Fruit fly (Drosophila melanogaster) whole organism, embryonic: ENCODE measurements around the gene CG13947.

Experiments used
- Abd-B ChIP-seq: fragments of 200-800 bp; sonication (Bioruptor generic); optimal IDR thresholded peaks from 2 replicates; lab custom pipeline; 2018; ENCODE audit warnings: missing biosample characterization, mild to moderate bottlenecking, missing genetic modification characterization, moderate library complexity
- Awh ChIP-seq: fragments of 200-800 bp; sonication (Bioruptor generic); IDR thresholded peaks from 2 replicates; pipeline ENCODE4, ENCODE4 v1.3.6; 2022; ENCODE audit warnings: missing biosample characterization, missing genetic modification characterization
- Blimp-1 ChIP-seq: fragments of 200-800 bp; sonication (Bioruptor generic); optimal IDR thresholded peaks from 3 replicates; lab custom pipeline; 2018; ENCODE audit warnings: missing biosample characterization, missing genetic modification characterization, mild to moderate bottlenecking, moderate library complexity, missing genetic modification reagents
- BtbVII ChIP-seq: fragments of 200-800 bp; sonication (Bioruptor generic); optimal IDR thresholded peaks from 3 replicates; lab custom pipeline; 2017; ENCODE audit warnings: missing biosample characterization, mild to moderate bottlenecking, missing genetic modification characterization
- Bteb2 ChIP-seq: fragments of 200-800 bp; sonication (Bioruptor generic); optimal IDR thresholded peaks from 2 replicates; lab custom pipeline; 2016; ENCODE audit warnings: missing biosample characterization, missing genetic modification characterization
- CG10321 ChIP-seq: fragments of 200-800 bp; sonication (Bioruptor generic); IDR thresholded peaks from 2 replicates; pipeline ENCODE4 v1.3.6; 2022; ENCODE audit warnings: missing biosample characterization, missing genetic modification characterization
- CG10366 ChIP-seq: fragments of 200-800 bp; sonication (Bioruptor generic); IDR thresholded peaks from 2 replicates; pipeline ENCODE4 v1.3.6; 2022; ENCODE audit warnings: missing biosample characterization, missing genetic modification characterization
- CG13287 ChIP-seq: fragments of 200-800 bp; sonication (Bioruptor generic); IDR thresholded peaks from 2 replicates; pipeline ENCODE4 v1.3.6; 2022; ENCODE audit warnings: missing biosample characterization, missing genetic modification characterization; ENCODE audit not compliant: partially characterized antibody
- CG13624 ChIP-seq: fragments of 200-800 bp; sonication (Bioruptor generic); optimal IDR thresholded peaks from 2 replicates; lab custom pipeline; 2016; ENCODE audit warnings: missing biosample characterization, missing genetic modification characterization
- CG17912 ChIP-seq: fragments of 200-800 bp; sonication (Bioruptor generic); optimal IDR thresholded peaks from 2 replicates; lab custom pipeline; 2018; ENCODE audit warnings: missing biosample characterization, mild to moderate bottlenecking, missing genetic modification characterization
- CG18011 ChIP-seq: fragments of 200-800 bp; sonication (Bioruptor generic); optimal IDR thresholded peaks from 2 replicates; lab custom pipeline; 2017; ENCODE audit warnings: missing biosample characterization, missing genetic modification characterization, mild to moderate bottlenecking, moderate library complexity, missing genotype
- CG2678 ChIP-seq: fragments of 200-800 bp; sonication (Bioruptor generic); optimal IDR thresholded peaks from 3 replicates; lab custom pipeline; 2019; ENCODE audit warnings: missing biosample characterization, mild to moderate bottlenecking, missing genetic modification characterization, moderate library complexity
- CG3163 ChIP-seq: fragments of 200-800 bp; sonication (Bioruptor generic); optimal IDR thresholded peaks from 3 replicates; lab custom pipeline; 2016; ENCODE audit warnings: missing biosample characterization, missing genetic modification characterization
- CG33557 ChIP-seq: fragments of 200-800 bp; sonication (Bioruptor generic); optimal IDR thresholded peaks from 2 replicates; lab custom pipeline; 2019; ENCODE audit warnings: missing biosample characterization, mild to moderate bottlenecking, missing genetic modification characterization, moderate library complexity
- CG3407 ChIP-seq: fragments of 200-800 bp; sonication (Bioruptor generic); optimal IDR thresholded peaks from 2 replicates; lab custom pipeline; 2018; ENCODE audit warnings: missing biosample characterization, mild to moderate bottlenecking, missing genetic modification characterization
- CG34422 ChIP-seq: fragments of 200-800 bp; sonication (Bioruptor generic); IDR thresholded peaks from 3 replicates; pipeline ENCODE4 v1.3.6; 2022; ENCODE audit warnings: missing biosample characterization, missing genetic modification characterization
- CG3847 ChIP-seq: fragments of 200-800 bp; sonication (Bioruptor generic); IDR thresholded peaks from 2 replicates; pipeline ENCODE4 v1.3.6; 2022; ENCODE audit warnings: missing biosample characterization, missing genetic modification characterization
- CG5245 ChIP-seq: fragments of 200-800 bp; sonication (Bioruptor generic); optimal IDR thresholded peaks from 3 replicates; lab custom pipeline; 2016; ENCODE audit warnings: missing biosample characterization, missing genetic modification characterization
- CG6854 ChIP-seq: fragments of 200-800 bp; sonication (Bioruptor generic); optimal IDR thresholded peaks from 3 replicates; lab custom pipeline; 2017; ENCODE audit warnings: missing biosample characterization, mild to moderate bottlenecking, missing genetic modification characterization
- CG7745 ChIP-seq: fragments of 200-800 bp; sonication (Bioruptor generic); optimal IDR thresholded peaks from 2 replicates; lab custom pipeline; 2018; ENCODE audit warnings: missing biosample characterization, mild to moderate bottlenecking, missing genetic modification characterization, moderate library complexity
- CG7839 ChIP-seq: fragments of 200-800 bp; sonication (Bioruptor generic); optimal IDR thresholded peaks from 3 replicates; lab custom pipeline; 2018; ENCODE audit warnings: missing biosample characterization, mild to moderate bottlenecking, missing genetic modification characterization, moderate library complexity
- Dbx ChIP-seq: fragments of 200-800 bp; sonication (Bioruptor generic); IDR thresholded peaks from 3 replicates; pipeline ENCODE4 v1.3.6; 2022; ENCODE audit warnings: missing biosample characterization, missing genetic modification characterization
- H15 ChIP-seq: fragments of 200-800 bp; sonication (Bioruptor generic); IDR thresholded peaks from 3 replicates; pipeline ENCODE4 v1.3.6; 2022; ENCODE audit warnings: missing biosample characterization, missing genetic modification characterization
- HLH4C ChIP-seq: fragments of 200-800 bp; sonication (Bioruptor generic); IDR thresholded peaks from 3 replicates; pipeline ENCODE4 v1.3.6; 2022; ENCODE audit warnings: missing biosample characterization, missing genetic modification characterization; ENCODE audit not compliant: partially characterized antibody
- Hmr ChIP-seq: fragments of 200-800 bp; sonication (Bioruptor generic); optimal IDR thresholded peaks from 3 replicates; lab custom pipeline; 2017; ENCODE audit warnings: mild to moderate bottlenecking, missing biosample characterization, missing genetic modification reagents, missing genetic modification characterization
- MBD-R2 ChIP-seq: fragments of 200-800 bp; sonication (Bioruptor generic); IDR thresholded peaks from 2 replicates; pipeline ENCODE4 v1.3.6; 2022; ENCODE audit warnings: missing biosample characterization, missing genetic modification characterization
- Myb ChIP-seq: fragments of 200-800 bp; sonication (Bioruptor generic); optimal IDR thresholded peaks from 2 replicates; lab custom pipeline; 2016; ENCODE audit warnings: missing biosample characterization, missing genetic modification characterization
- NK7.1 ChIP-seq: fragments of 200-800 bp; sonication (Bioruptor generic); optimal IDR thresholded peaks from 3 replicates; lab custom pipeline; 2016; ENCODE audit warnings: missing biosample characterization, missing genetic modification characterization
- Six4 ChIP-seq: fragments of 200-800 bp; sonication (Bioruptor generic); optimal IDR thresholded peaks from 2 replicates; lab custom pipeline; 2016; ENCODE audit warnings: missing biosample characterization, missing genetic modification characterization
- Usf ChIP-seq: fragments of 200-800 bp; sonication (Bioruptor generic); optimal IDR thresholded peaks from 2 replicates; lab custom pipeline; 2017; ENCODE audit warnings: missing genotype, missing biosample characterization, missing genetic modification characterization
- Vsx1 ChIP-seq: fragments of 200-800 bp; sonication (Bioruptor generic); optimal IDR thresholded peaks from 2 replicates; lab custom pipeline; 2017; ENCODE audit warnings: missing biosample characterization, mild to moderate bottlenecking, missing genetic modification characterization, missing genetic modification reagents
- bbx ChIP-seq: fragments of 200-800 bp; sonication (Bioruptor generic); IDR thresholded peaks from 2 replicates; pipeline ENCODE4 v1.3.6; 2022; ENCODE audit warnings: missing biosample characterization, missing genetic modification characterization; ENCODE audit not compliant: partially characterized antibody
- caup ChIP-seq: fragments of 200-800 bp; sonication (Bioruptor generic); optimal IDR thresholded peaks from 3 replicates; lab custom pipeline; 2017; ENCODE audit warnings: missing biosample characterization, mild to moderate bottlenecking, missing genetic modification characterization, moderate library complexity; ENCODE audit not compliant: severe bottlenecking
- cwo ChIP-seq: fragments of 200-800 bp; sonication (Bioruptor generic); optimal IDR thresholded peaks from 3 replicates; lab custom pipeline; 2017; ENCODE audit warnings: missing biosample characterization, missing genetic modification characterization, mild to moderate bottlenecking, moderate library complexity, missing genetic modification reagents
- danr ChIP-seq: fragments of 200-800 bp; sonication (Bioruptor generic); IDR thresholded peaks from 2 replicates; pipeline ENCODE4 v1.3.6; 2022; ENCODE audit warnings: missing biosample characterization, missing genetic modification characterization
- ems ChIP-seq: fragments of 200-800 bp; sonication (Bioruptor generic); optimal IDR thresholded peaks from 3 replicates; lab custom pipeline; 2016; ENCODE audit warnings: missing biosample characterization, missing genetic modification characterization
- ind ChIP-seq: fragments of 200-800 bp; sonication (Bioruptor generic); optimal IDR thresholded peaks from 3 replicates; lab custom pipeline; 2016; ENCODE audit warnings: missing biosample characterization, missing genetic modification characterization
- insv ChIP-seq, 2 experiments: fragments of 200-800 bp; sonication (Bioruptor generic); optimal IDR thresholded peaks; 3 replicates each; lab custom pipeline; 2016 to 2018; ENCODE audit warnings: missing biosample characterization in 2 of 2, missing genetic modification characterization in 2 of 2
- kay ChIP-seq: fragments of 200-800 bp; sonication (Bioruptor generic); optimal IDR thresholded peaks from 2 replicates; lab custom pipeline; 2016; ENCODE audit warnings: missing biosample characterization, missing genetic modification characterization
- klu ChIP-seq: fragments of 200-800 bp; sonication (Bioruptor generic); IDR thresholded peaks from 2 replicates; pipeline ENCODE4 v1.3.6; 2022; ENCODE audit warnings: missing biosample characterization, missing genetic modification characterization
- lola ChIP-seq, 3 experiments: fragments of >200 bp in 2 of 3; fragments of 200-800 bp in 1 of 3; sonication (Bioruptor generic) in 1 of 3; optimal IDR thresholded peaks; 2 replicates each; lab custom pipeline; 2017 to 2019; ENCODE audit warnings: missing biosample characterization in 3 of 3, missing genetic modification characterization in 3 of 3, mild to moderate bottlenecking in 1 of 3, moderate library complexity in 1 of 3
- nmo ChIP-seq: fragments of 200-800 bp; sonication (Bioruptor generic); optimal IDR thresholded peaks from 2 replicates; lab custom pipeline; 2018; ENCODE audit warnings: missing biosample characterization, mild to moderate bottlenecking, missing genetic modification characterization, moderate library complexity
- pb ChIP-seq: fragments of 200-800 bp; sonication (Bioruptor generic); optimal IDR thresholded peaks from 3 replicates; lab custom pipeline; 2016; ENCODE audit warnings: missing biosample characterization, missing genetic modification characterization
- pum ChIP-seq: fragments of 200-800 bp; sonication (Bioruptor generic); optimal IDR thresholded peaks from 2 replicates; lab custom pipeline; 2016; ENCODE audit warnings: missing biosample characterization, missing genetic modification characterization
- rib ChIP-seq: fragments of 200-800 bp; sonication (Bioruptor generic); IDR thresholded peaks from 2 replicates; pipeline ENCODE4 v1.3.6; 2022; ENCODE audit warnings: missing biosample characterization, missing genetic modification characterization
- run ChIP-seq: fragments of 200-800 bp; sonication (Bioruptor generic); optimal IDR thresholded peaks from 3 replicates; lab custom pipeline; 2018; ENCODE audit warnings: missing biosample characterization, mild to moderate bottlenecking, missing genetic modification characterization
- sens ChIP-seq: fragments of 200-800 bp; sonication (Bioruptor generic); peaks from one replicate; lab custom pipeline; 2016; ENCODE audit warnings: missing biosample characterization, missing genetic modification characterization
- ssp ChIP-seq: fragments of 200-800 bp; sonication (Bioruptor generic); IDR thresholded peaks from 2 replicates; pipeline ENCODE4 v1.3.6; 2022; ENCODE audit warnings: missing biosample characterization, missing genetic modification characterization
- zen ChIP-seq: fragments of 200-800 bp; sonication (Bioruptor generic); optimal IDR thresholded peaks from 3 replicates; lab custom pipeline; 2018; ENCODE audit warnings: missing biosample characterization, mild to moderate bottlenecking, missing genetic modification characterization, moderate library complexity
- zfh1 ChIP-seq: fragments of 200-800 bp; sonication (Bioruptor generic); IDR thresholded peaks from 3 replicates; pipeline ENCODE4 v1.3.6; 2022; ENCODE audit warnings: missing biosample characterization, missing genetic modification characterization

Gene CG13947

DNA sequence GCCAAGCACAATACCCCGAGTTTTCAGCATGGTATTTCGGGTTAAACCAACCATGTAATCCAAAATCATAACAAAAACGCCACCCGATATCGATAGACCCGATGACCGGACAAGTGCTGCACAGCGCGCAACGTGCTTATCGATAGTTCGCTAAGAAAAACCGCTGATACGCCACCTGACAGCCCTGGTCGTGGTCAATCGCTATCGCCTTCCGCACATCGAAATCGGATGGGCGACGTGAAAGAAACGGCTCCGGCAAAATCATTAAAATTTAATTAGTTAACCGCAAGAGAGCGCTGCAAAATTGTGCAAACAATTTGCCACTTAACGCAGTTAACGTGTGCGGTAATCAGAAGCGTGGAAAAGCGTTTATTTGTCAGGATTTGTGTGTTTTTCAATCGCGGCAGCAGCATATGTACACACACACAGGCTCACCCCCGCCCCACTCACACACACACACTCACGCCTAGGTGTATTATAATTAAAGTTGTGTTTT is 46.8 kb downstream of the CG13947 start, which contains the start of the genes CG3862 and dock (continued):
- TF ChIP-seq CG3163 (GFP tag; lab: Kevin White, UChicago) (peak; percentile 66), CG5245 (GFP tag; lab: Kevin White, UChicago) (peak; percentile 41), CG13624 (GFP tag; lab: Kevin White, UChicago) (peak; percentile 76), lola (GFP tag; optimal IDR thresholded peaks at IDR 0.05; lab: Kevin White, UChicago) (peak in 1 of 3 experiments; percentile 1), ssp (no peak), nmo (GFP tag; lab: Kevin White, UChicago) (peak; percentile 62), CG3847 (GFP tag; lab: Robert Waterston, UW) (peak; percentile 66), Six4 (GFP tag; lab: Kevin White, UChicago) (peak; percentile 17), MBD-R2 (GFP tag; lab: Robert Waterston, UW) (peak; percentile 97), bbx (GFP tag; lab: Robert Waterston, UW) (peak; percentile 99), Myb (GFP tag; lab: Kevin White, UChicago) (peak; percentile 76), CG7839 (tag; lab: Kevin White, UChicago) (peak; percentile 38), caup (GFP tag; lab: Kevin White, UChicago) (peak; percentile 65), HLH4C (GFP tag; lab: Robert Waterston, UW) (peak; percentile 99), CG18011 (peak; percentile 37), Vsx1 (GFP tag; lab: Kevin White, UChicago) (no peak), CG10366 (no peak), NK7.1 (GFP tag; lab: Kevin White, UChicago) (peak; percentile 58), kay (GFP tag; lab: Kevin White, UChicago) (peak; percentile 46), CG13287 (GFP tag; lab: Robert Waterston, UW) (peak; percentile 96), zen (peak; percentile 75), Bteb2 (peak; percentile 3), H15 (peak; percentile 33; the same call in 1 of the 3 replicates), ems (GFP tag; lab: Kevin White, UChicago) (peak; percentile 62), CG34422 (GFP tag; lab: Robert Waterston, UW) (peak; percentile 79), CG6854 (no peak), run (tag; lab: Kevin White, UChicago) (peak; percentile 68), cwo (no peak), CG7745 (tag; lab: Kevin White, UChicago) (peak; percentile 56), danr (GFP tag; lab: Robert Waterston, UW) (no peak), pb (peak; percentile 48), CG2678 (peak; percentile 53), sens (peak; percentile 91), Awh (GFP tag; lab: Robert Waterston, UW) (no peak), Abd-B (GFP tag; lab: Kevin White, UChicago) (peak; percentile 39), CG3407 (GFP tag; lab: Kevin White, UChicago) (no peak), klu (no peak), Usf (GFP tag; lab: Kevin White, UChicago) (no peak), Dbx (peak; percentile 69), insv (GFP tag; optimal IDR thresholded peaks at IDR 0.05; lab: Kevin White, UChicago) (peak in 1 of 2 experiments; percentile 23), zfh1 (GFP tag; lab: Robert Waterston, UW) (peak; percentile 61; the same call in 1 of the 3 replicates), CG10321 (GFP tag; lab: Robert Waterston, UW) (0 out of 2 replicates have a peak, but pooled peaks have one; percentile 26), CG17912 (GFP tag; lab: Kevin White, UChicago) (peak; percentile 70), CG33557 (GFP tag; lab: Kevin White, UChicago) (peak; percentile 34), Blimp-1 (peak; percentile 40), Hmr (GFP tag; lab: Kevin White, UChicago) (peak; percentile 71), rib (peak; percentile 39; the same call in 1 of the 2 replicates), pum (GFP tag; lab: Kevin White, UChicago) (peak; percentile 63), BtbVII (GFP tag; lab: Kevin White, UChicago) (peak; percentile 67), ind (GFP tag; lab: Kevin White, UChicago) (peak; percentile 39)
